Worm (Caenorhabditis elegans) whole organism, late embryonic: ENCODE data around the gene C14H10.2.

Source experiments
- C08G9.2 ChIP-seq: sonication (generic microtip); optimal IDR thresholded peaks from 2 replicates; lab custom pipeline; 2016; ENCODE audit warnings: mild to moderate bottlenecking, missing genetic modification characterization, moderate library complexity, missing compliant biosample characterization
- K02D7.2 ChIP-seq: sonication (generic microtip); optimal IDR thresholded peaks from 2 replicates; lab custom pipeline; 2017; ENCODE audit warnings: mild to moderate bottlenecking, missing genetic modification characterization, missing compliant biosample characterization
- K09A11.1 ChIP-seq: sonication (generic microtip); optimal IDR thresholded peaks from 2 replicates; lab custom pipeline; 2017; ENCODE audit warnings: antibody characterized with exemption, mild to moderate bottlenecking, missing genetic modification characterization, missing compliant biosample characterization; ENCODE audit not compliant: insufficient read depth
- dve-1 ChIP-seq: sonication (generic microtip); optimal IDR thresholded peaks from 2 replicates; lab custom pipeline; 2017; ENCODE audit warnings: antibody characterized with exemption, mild to moderate bottlenecking, missing genetic modification characterization, missing compliant biosample characterization
- hlh-30 ChIP-seq: sonication (generic microtip); optimal IDR thresholded peaks from 2 replicates; lab custom pipeline; 2017; ENCODE audit warnings: antibody characterized with exemption, missing genetic modification characterization, missing compliant biosample characterization; ENCODE audit not compliant: insufficient read depth
- pha-4 ChIP-seq: fragments of 150-350 bp; optimal IDR thresholded peaks from 2 replicates; lab custom pipeline; 2018; ENCODE audit warnings: missing biosample characterization, missing genetic modification reagents, missing genetic modification characterization
- pqm-1 ChIP-seq: sonication (generic microtip); optimal IDR thresholded peaks from 2 replicates; lab custom pipeline; 2016; ENCODE audit warnings: missing genetic modification characterization, missing compliant biosample characterization

ce11 chrX:10279299-10279698 lies 26.6 kb upstream of the C14H10.2 start, which contains the start of gene slc-9B.1:
- TF ChIP-seq C08G9.2 = no peak
- TF ChIP-seq hlh-30 (tag; lab: Kevin White, UChicago) = no peak
- no peak for TF ChIP-seq K02D7.2
- no peak for TF ChIP-seq dve-1 (tag; lab: Kevin White, UChicago)
- TF ChIP-seq pha-4 (tag; lab: Kevin White, UChicago) = no peak
- TF ChIP-seq pqm-1 (tag; lab: Kevin White, UChicago) = no peak
- TF ChIP-seq K09A11.1 (tag; lab: Kevin White, UChicago) = no peak
